Worm (Caenorhabditis elegans) whole organism, L4 larva: ENCODE results near the gene aagr-2.

ENCODE experiments used
- D1046.2 ChIP-seq: fragments of 200-800 bp; sonication (Bioruptor generic); IDR thresholded peaks from 2 replicates; pipeline ENCODE4 v1.3.6; 2022; ENCODE audit warnings: missing genetic modification characterization, missing compliant biosample characterization
- F10B5.3 ChIP-seq: sonication (generic microtip); optimal IDR thresholded peaks from 2 replicates; lab custom pipeline; 2016; ENCODE audit warnings: mild to moderate bottlenecking, missing genetic modification characterization, missing compliant biosample characterization
- F49E8.2 ChIP-seq: sonication (generic microtip); optimal IDR thresholded peaks from 2 replicates; lab custom pipeline; 2016; ENCODE audit warnings: missing compliant biosample characterization, mild to moderate bottlenecking, missing genetic modification characterization, borderline replicate concordance
- R02D3.7 ChIP-seq: fragments of 150-350 bp; sonication (generic microtip); optimal IDR thresholded peaks from 3 replicates; lab custom pipeline; 2014; ENCODE audit warnings: missing biosample characterization, missing genetic modification characterization
- Y75B8A.6 ChIP-seq: fragments of 200-800 bp; sonication (Bioruptor generic); IDR thresholded peaks from 2 replicates; pipeline ENCODE4 v1.3.6; 2022; ENCODE audit warnings: missing genetic modification reagents, missing genetic modification characterization, missing compliant biosample characterization
- ZK546.5 ChIP-seq, 2 experiments: sonication (generic microtip); optimal IDR thresholded peaks; 2 replicates each; lab custom pipeline; 2017; ENCODE audit warnings: missing biosample characterization in 2 of 2, missing genetic modification characterization in 2 of 2
- aha-1 ChIP-seq: fragments of 150-350 bp; peaks from one replicate; lab custom pipeline; 2014; ENCODE audit warnings: missing biosample characterization, missing genetic modification characterization
- aly-2 ChIP-seq: sonication (generic microtip); optimal IDR thresholded peaks from 2 replicates; lab custom pipeline; 2018; ENCODE audit warnings: missing biosample characterization, missing genetic modification characterization
- arid-1 ChIP-seq: fragments of 200-800 bp; sonication (Bioruptor generic); conservative IDR thresholded peaks from 2 replicates; pipeline ENCODE4 v1.3.6; 2022; ENCODE audit warnings: missing genetic modification reagents, missing genetic modification characterization, missing compliant biosample characterization
- attf-4 ChIP-seq: sonication (generic microtip); optimal IDR thresholded peaks from 3 replicates; lab custom pipeline; 2017; ENCODE audit warnings: missing biosample characterization, missing genetic modification characterization
- ceh-20 ChIP-seq: fragments of 200-800 bp; sonication (Bioruptor generic); IDR thresholded peaks from 2 replicates; pipeline ENCODE4 v1.3.6; 2022; ENCODE audit warnings: missing genetic modification reagents, missing genetic modification characterization, missing compliant biosample characterization
- ceh-82 ChIP-seq: sonication (generic microtip); optimal IDR thresholded peaks from 2 replicates; lab custom pipeline; 2017; ENCODE audit warnings: missing biosample characterization, missing genetic modification characterization
- cey-2 ChIP-seq: sonication (generic microtip); optimal IDR thresholded peaks from 3 replicates; lab custom pipeline; 2017; ENCODE audit warnings: missing genetic modification characterization, mild to moderate bottlenecking, missing compliant biosample characterization, antibody characterized with exemption, borderline replicate concordance; ENCODE audit not compliant: insufficient read depth
- daf-16 ChIP-seq, 3 experiments: sonication (generic microtip); optimal IDR thresholded peaks; 2 replicates each; lab custom pipeline; 2016 to 2017; ENCODE audit warnings: missing genetic modification characterization in 3 of 3, missing genetic modification reagents in 3 of 3, mild to moderate bottlenecking in 2 of 3, missing compliant biosample characterization in 2 of 3, missing biosample characterization in 1 of 3, moderate library complexity in 1 of 3
- dmd-6 ChIP-seq: fragments of 200-800 bp; sonication (Bioruptor generic); IDR thresholded peaks from 2 replicates; pipeline ENCODE4 v1.3.6; 2022; ENCODE audit warnings: missing genetic modification reagents, missing genetic modification characterization, missing compliant biosample characterization
- dmd-8 ChIP-seq: fragments of 200-800 bp; sonication (Bioruptor generic); IDR thresholded peaks from 2 replicates; pipeline ENCODE4 v1.3.6; 2022; ENCODE audit warnings: missing genetic modification characterization, missing compliant biosample characterization
- dpl-1 ChIP-seq: fragments of 150-350 bp; optimal IDR thresholded peaks from 2 replicates; lab custom pipeline; 2014; ENCODE audit warnings: missing biosample characterization, missing genetic modification reagents, missing genetic modification characterization
- dve-1 ChIP-seq: sonication (generic microtip); optimal IDR thresholded peaks from 2 replicates; lab custom pipeline; 2017; ENCODE audit warnings: antibody characterized with exemption, mild to moderate bottlenecking, missing genetic modification characterization, missing compliant biosample characterization; ENCODE audit not compliant: insufficient read depth
- egl-27 ChIP-seq: sonication (generic microtip); optimal IDR thresholded peaks from 3 replicates; lab custom pipeline; 2017; ENCODE audit warnings: missing biosample characterization, missing genetic modification reagents, missing genetic modification characterization
- fos-1 ChIP-seq: fragments of 150-350 bp; optimal IDR thresholded peaks from 2 replicates; lab custom pipeline; 2014; ENCODE audit warnings: missing biosample characterization, missing genetic modification characterization
- gei-8 ChIP-seq: fragments of 200-800 bp; sonication (Bioruptor generic); optimal IDR thresholded peaks from 2 replicates; lab custom pipeline; 2018; ENCODE audit warnings: mild to moderate bottlenecking, missing genetic modification characterization, missing compliant biosample characterization
- hif-1 ChIP-seq, 2 experiments: sonication (generic microtip); optimal IDR thresholded peaks; 2 replicates each; lab custom pipeline; 2016 to 2017; ENCODE audit warnings: missing compliant biosample characterization in 2 of 2, missing genetic modification characterization in 2 of 2, missing genetic modification reagents in 2 of 2, missing genotype in 2 of 2, mild to moderate bottlenecking in 1 of 2
- hmg-1.1 ChIP-seq: fragments of 200-800 bp; sonication (Bioruptor generic); IDR thresholded peaks from 2 replicates; pipeline ENCODE4 v1.3.6; 2022; ENCODE audit warnings: missing genetic modification reagents, missing genetic modification characterization, missing compliant biosample characterization
- lim-7 ChIP-seq: fragments of 200-800 bp; sonication (Bioruptor generic); IDR thresholded peaks from 2 replicates; pipeline ENCODE4 v1.3.6; 2022; ENCODE audit warnings: missing genetic modification characterization, missing compliant biosample characterization
- lin-1 ChIP-seq: fragments of 200-800 bp; sonication (Bioruptor generic); IDR thresholded peaks from 2 replicates; pipeline ENCODE4 v1.3.6; 2022; ENCODE audit warnings: missing genetic modification reagents, missing genetic modification characterization, missing compliant biosample characterization
- lin-13 ChIP-seq: fragments of 150-350 bp; optimal IDR thresholded peaks from 2 replicates; lab custom pipeline; 2014; ENCODE audit warnings: missing biosample characterization, missing genetic modification reagents, missing genetic modification characterization
- lin-15B ChIP-seq: fragments of 150-350 bp; sonication (generic microtip); optimal IDR thresholded peaks from 3 replicates; lab custom pipeline; 2014; ENCODE audit warnings: missing biosample characterization, missing genetic modification characterization
- lin-38 ChIP-seq: fragments of 200-800 bp; sonication (Bioruptor generic); IDR thresholded peaks from 2 replicates; pipeline ENCODE4 v1.3.6; 2022; ENCODE audit warnings: missing genetic modification reagents, missing genetic modification characterization, missing compliant biosample characterization
- lsy-2 ChIP-seq, 2 experiments: fragments of 150-350 bp in 1 of 2; sonication (generic microtip) in 1 of 2; optimal IDR thresholded peaks; 2 replicates each; lab custom pipeline; 2014 to 2017; ENCODE audit warnings: missing biosample characterization in 2 of 2, missing genetic modification characterization in 2 of 2
- madf-5 ChIP-seq, 2 experiments: fragments of 200-800 bp; sonication (Bioruptor generic); IDR thresholded peaks; 2 replicates each; pipeline ENCODE4 v1.3.6; 2022; ENCODE audit warnings: missing compliant biosample characterization in 2 of 2, missing genetic modification characterization in 2 of 2
- mdt-29 ChIP-seq: fragments of 200-800 bp; sonication (Bioruptor generic); IDR thresholded peaks from 2 replicates; pipeline ENCODE4 v1.3.6; 2022; ENCODE audit warnings: missing genetic modification reagents, missing genetic modification characterization, missing compliant biosample characterization
- mes-2 ChIP-seq: sonication (generic microtip); optimal IDR thresholded peaks from 2 replicates; lab custom pipeline; 2016; ENCODE audit warnings: missing genotype, mild to moderate bottlenecking, missing genetic modification characterization, missing compliant biosample characterization; ENCODE audit not compliant: poor library complexity, severe bottlenecking
- nhr-102 ChIP-seq: sonication (generic microtip); optimal IDR thresholded peaks from 2 replicates; lab custom pipeline; 2016; ENCODE audit warnings: mild to moderate bottlenecking, missing genetic modification characterization, moderate library complexity, missing compliant biosample characterization
- nhr-28 ChIP-seq: fragments of 150-350 bp; optimal IDR thresholded peaks from 2 replicates; lab custom pipeline; 2014; ENCODE audit warnings: missing biosample characterization, missing genetic modification characterization
- nhr-41 ChIP-seq: fragments of 200-800 bp; sonication (Bioruptor generic); IDR thresholded peaks from 2 replicates; pipeline ENCODE4 v1.3.6; 2022; ENCODE audit warnings: missing genetic modification reagents, missing genetic modification characterization, missing compliant biosample characterization
- nhr-76 ChIP-seq: fragments of 150-350 bp; optimal IDR thresholded peaks from 2 replicates; lab custom pipeline; 2014; ENCODE audit warnings: missing biosample characterization, missing genetic modification characterization
- nhr-77 ChIP-seq: fragments of 150-350 bp; optimal IDR thresholded peaks from 2 replicates; lab custom pipeline; 2014; ENCODE audit warnings: missing biosample characterization, missing genetic modification characterization
- pqm-1 ChIP-seq: sonication (generic microtip); optimal IDR thresholded peaks from 2 replicates; lab custom pipeline; 2017; ENCODE audit warnings: missing biosample characterization, missing genetic modification characterization
- rbr-2 ChIP-seq: sonication (generic microtip); optimal IDR thresholded peaks from 2 replicates; lab custom pipeline; 2016; ENCODE audit warnings: missing genotype, missing genetic modification characterization, missing compliant biosample characterization
- sdz-12 ChIP-seq: fragments of 200-800 bp; sonication (Bioruptor generic); optimal IDR thresholded peaks from 2 replicates; lab custom pipeline; 2018; ENCODE audit warnings: mild to moderate bottlenecking, missing genetic modification characterization, missing compliant biosample characterization
- skn-1 ChIP-seq: fragments of 150-350 bp; optimal IDR thresholded peaks from 2 replicates; lab custom pipeline; 2014; ENCODE audit warnings: missing biosample characterization, missing genetic modification characterization
- tra-1 ChIP-seq: fragments of 200-800 bp; sonication (Bioruptor generic); IDR thresholded peaks from 2 replicates; pipeline ENCODE4 v1.3.6; 2022; ENCODE audit warnings: missing genetic modification reagents, missing genetic modification characterization, missing compliant biosample characterization
- unc-62 ChIP-seq, 3 experiments: fragments of 150-350 bp in 1 of 3; sonication (generic microtip); optimal IDR thresholded peaks in 2 of 3; peaks in 1 of 3; 1 replicate in 1 of 3; 2 replicates in 2 of 3; lab custom pipeline; 2014 to 2017; ENCODE audit warnings: missing biosample characterization in 3 of 3, missing genetic modification characterization in 3 of 3, missing genetic modification reagents in 3 of 3, missing genotype in 1 of 3
- vab-7 ChIP-seq: fragments of 200-800 bp; sonication (Bioruptor generic); IDR thresholded peaks from 2 replicates; pipeline ENCODE4 v1.3.6; 2022; ENCODE audit warnings: missing genetic modification reagents, missing genetic modification characterization, missing compliant biosample characterization
- zag-1 ChIP-seq: fragments of 150-350 bp; optimal IDR thresholded peaks from 2 replicates; lab custom pipeline; 2014; ENCODE audit warnings: missing biosample characterization, missing genetic modification characterization
- zfp-2 ChIP-seq: sonication (generic microtip); optimal IDR thresholded peaks from 2 replicates; lab custom pipeline; 2016; ENCODE audit warnings: mild to moderate bottlenecking, missing genetic modification characterization, missing compliant biosample characterization
- zip-2 ChIP-seq: fragments of 150-350 bp; optimal IDR thresholded peaks from 2 replicates; lab custom pipeline; 2014; ENCODE audit warnings: missing biosample characterization, missing genetic modification characterization
- ztf-7 ChIP-seq: fragments of 150-350 bp; optimal IDR thresholded peaks from 2 replicates; lab custom pipeline; 2014; ENCODE audit warnings: missing biosample characterization, missing genetic modification characterization

Gene aagr-2

ce11 chrII:4904778-4905177 lies 20.3 kb downstream of the aagr-2 start, which contains the start of gene btbd-10 (continued):
- TF ChIP-seq hmg-1.1 (GFP tag; lab: Robert Waterston, UW) (no peak), D1046.2 (GFP tag; lab: Robert Waterston, UW) (no peak), dpl-1 (GFP tag; lab: Kevin White, UChicago) (no peak), F10B5.3 (tag; lab: Kevin White, UChicago) (no peak), aha-1 (tag; lab: Kevin White, UChicago) (peak; percentile 44), dmd-6 (GFP tag; lab: Robert Waterston, UW) (peak; percentile 28; the same call in 1 of the 2 replicates), daf-16 (GFP tag; optimal IDR thresholded peaks at IDR 0.05; lab: Kevin White, UChicago) (no peak), daf-16 (tag; optimal IDR thresholded peaks at IDR 0.05; lab: Kevin White, UChicago) (peak; percentile 62), egl-27 (tag; lab: Kevin White, UChicago) (no peak), ztf-7 (tag; lab: Kevin White, UChicago) (no peak), ceh-82 (tag; lab: Kevin White, UChicago) (no peak), arid-1 (no peak), F49E8.2 (tag; lab: Kevin White, UChicago) (no peak), pqm-1 (tag; lab: Kevin White, UChicago) (peak; percentile 28), zfp-2 (tag; lab: Kevin White, UChicago) (no peak), dve-1 (tag; lab: Kevin White, UChicago) (peak; percentile 5), zip-2 (no peak), nhr-28 (peak; percentile 38), ZK546.5 (tag; optimal IDR thresholded peaks at IDR 0.05; lab: Kevin White, UChicago) (no peak), lin-38 (GFP tag; lab: Robert Waterston, UW) (no peak), fos-1 (tag; lab: Kevin White, UChicago) (no peak), nhr-102 (tag; lab: Kevin White, UChicago) (no peak), nhr-76 (tag; lab: Kevin White, UChicago) (no peak)

DNA sequence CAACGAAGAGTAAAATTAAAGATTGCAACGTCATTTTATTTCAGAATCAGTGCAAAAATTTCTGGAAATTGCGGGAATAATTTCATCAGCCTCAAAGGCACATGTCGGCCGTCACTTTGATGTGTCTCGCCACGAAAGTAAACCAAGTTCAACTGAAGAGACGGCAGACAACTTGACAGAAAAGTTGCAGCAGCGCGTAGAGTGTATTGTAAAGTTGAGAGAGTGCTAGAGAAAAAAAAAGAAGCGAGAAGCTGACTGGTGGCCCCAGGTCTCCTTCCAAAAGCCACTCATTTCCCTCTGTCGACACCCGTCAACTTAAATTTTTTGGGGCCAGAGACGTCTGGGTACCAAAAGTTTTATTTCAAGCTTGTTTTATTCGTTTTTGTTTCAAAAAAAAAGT lies 20.8 kb downstream of the aagr-2 start:
- TF ChIP-seq hif-1 (tag; optimal IDR thresholded peaks at IDR 0.05; lab: Kevin White, UChicago) (peak in 1 of 2 experiments; percentile 67), pqm-1 (tag; lab: Kevin White, UChicago) (no peak), madf-5 (GFP tag; IDR thresholded peaks at IDR 0.05; lab: Robert Waterston, UW) (no peak), nhr-77 (tag; lab: Kevin White, UChicago) (peak; percentile 77), gei-8 (no peak), skn-1 (no peak), ceh-20 (GFP tag; lab: Robert Waterston, UW) (peak; percentile 66; the same call in 1 of the 2 replicates), mes-2 (tag; lab: Kevin White, UChicago) (peak; percentile 79), lim-7 (GFP tag; lab: Robert Waterston, UW) (no peak), rbr-2 (tag; lab: Kevin White, UChicago) (peak; percentile 64), mdt-29 (GFP tag; lab: Robert Waterston, UW) (peak; percentile 58; the same call in 1 of the 2 replicates), sdz-12 (GFP tag; lab: Kevin White, UChicago) (no peak), dve-1 (tag; lab: Kevin White, UChicago) (peak; percentile 75), lin-38 (GFP tag; lab: Robert Waterston, UW) (peak; percentile 74), lin-1 (GFP tag; lab: Robert Waterston, UW) (no peak), nhr-102 (tag; lab: Kevin White, UChicago) (peak; percentile 11), D1046.2 (GFP tag; lab: Robert Waterston, UW) (no peak), fos-1 (tag; lab: Kevin White, UChicago) (no peak), unc-62 (GFP tag; optimal IDR thresholded peaks at IDR 0.05 in 1 of 2; lab: Kevin White, UChicago) (peak in 1 of 2 experiments; percentile 98), unc-62 (tag; optimal IDR thresholded peaks at IDR 0.05; lab: Kevin White, UChicago) (no peak), Y75B8A.6 (GFP tag; lab: Robert Waterston, UW) (no peak), R02D3.7 (tag; lab: Kevin White, UChicago) (no peak), dmd-8 (GFP tag; lab: Robert Waterston, UW) (no peak), ceh-82 (tag; lab: Kevin White, UChicago) (no peak), attf-4 (tag; lab: Kevin White, UChicago) (no peak), tra-1 (GFP tag; lab: Robert Waterston, UW) (peak; percentile 45; the same call in 1 of the 2 replicates), lin-15B (tag; lab: Kevin White, UChicago) (no peak), lsy-2 (tag; optimal IDR thresholded peaks at IDR 0.05; lab: Kevin White, UChicago) (peak; percentile 16 to 84), cey-2 (tag; lab: Kevin White, UChicago) (no peak), lin-13 (GFP tag; lab: Kevin White, UChicago) (peak; percentile 60), vab-7 (GFP tag; lab: Robert Waterston, UW) (no peak), nhr-41 (no peak), aly-2 (tag; lab: Kevin White, UChicago) (no peak), zag-1 (no peak)
